Worm (Caenorhabditis elegans) whole organism, late embryonic: ENCODE measurements around the gene W08F4.3.

ENCODE experiments used
- dve-1 ChIP-seq: sonication (generic microtip); optimal IDR thresholded peaks from 2 replicates; lab custom pipeline; 2017; ENCODE audit warnings: antibody characterized with exemption, mild to moderate bottlenecking, missing genetic modification characterization, missing compliant biosample characterization
- elt-2 ChIP-seq: sonication (generic microtip); optimal IDR thresholded peaks from 2 replicates; lab custom pipeline; 2016; ENCODE audit warnings: missing genetic modification reagents, missing genetic modification characterization, missing compliant biosample characterization

DNA sequence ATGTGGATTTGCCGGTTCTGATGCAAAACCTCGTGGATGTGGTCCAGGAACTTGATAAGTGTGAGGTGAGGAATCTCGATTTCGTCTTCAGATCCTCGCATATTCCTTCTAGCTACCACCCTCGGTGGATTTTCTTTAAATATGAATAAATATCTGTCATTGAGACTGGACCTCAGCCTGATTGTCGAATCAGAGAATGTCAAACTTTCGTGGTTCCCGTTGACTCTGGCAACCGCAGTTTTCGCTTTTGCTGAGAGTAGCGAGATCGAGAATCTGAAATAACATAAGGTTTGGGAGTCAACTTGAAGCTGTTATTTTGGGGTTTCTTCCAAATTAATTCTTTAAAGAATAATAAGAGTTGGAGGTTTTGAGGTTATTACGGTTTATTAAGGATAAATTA is 2.2 kb downstream of the W08F4.3 start, which contains the start of gene fbxb-14:
- no peak for TF ChIP-seq dve-1
- TF ChIP-seq elt-2 (tag; lab: Kevin White, UChicago) = no peak
